Fruit fly (Drosophila melanogaster) whole organism, prepupa: ENCODE results near the gene CG9240.

ENCODE experiments used
- Blimp-1 ChIP-seq: fragments of 200-800 bp; sonication (Bioruptor generic); optimal IDR thresholded peaks from 3 replicates; lab custom pipeline; 2017; ENCODE audit warnings: missing biosample characterization, missing genetic modification characterization, mild to moderate bottlenecking, moderate library complexity, missing genetic modification reagents
- CG11294 ChIP-seq: fragments of 200-800 bp; sonication (Bioruptor generic); IDR thresholded peaks from 2 replicates; pipeline ENCODE4 v1.3.6; 2022; ENCODE audit warnings: missing biosample characterization, missing genetic modification characterization
- CG15336 ChIP-seq: fragments of 200-800 bp; sonication (Bioruptor generic); IDR thresholded peaks from 2 replicates; pipeline ENCODE4 v1.3.6; 2022; ENCODE audit warnings: missing biosample characterization, missing genetic modification characterization
- CG8119 ChIP-seq: fragments of 200-800 bp; sonication (Bioruptor generic); IDR thresholded peaks from 3 replicates; pipeline ENCODE4 v1.3.6; 2022; ENCODE audit warnings: missing biosample characterization, missing genetic modification characterization
- CG8632 ChIP-seq: fragments of 200-800 bp; sonication (Bioruptor generic); optimal IDR thresholded peaks from 3 replicates; lab custom pipeline; 2016; ENCODE audit warnings: missing biosample characterization, missing genetic modification characterization
- Hr39 ChIP-seq: fragments of 200-800 bp; sonication (Bioruptor generic); optimal IDR thresholded peaks from 2 replicates; lab custom pipeline; 2016; ENCODE audit warnings: missing biosample characterization, missing genetic modification characterization
- Hr4 ChIP-seq: fragments of 200-800 bp; sonication (Bioruptor generic); optimal IDR thresholded peaks from 3 replicates; lab custom pipeline; 2016; ENCODE audit warnings: missing biosample characterization, missing genetic modification characterization
- Lpt ChIP-seq: fragments of 200-800 bp; sonication (Bioruptor generic); optimal IDR thresholded peaks from 3 replicates; lab custom pipeline; 2016; ENCODE audit warnings: missing biosample characterization, missing genetic modification characterization
- Sox15 ChIP-seq: fragments of 200-800 bp; sonication (Bioruptor generic); optimal IDR thresholded peaks from 3 replicates; lab custom pipeline; 2016; ENCODE audit warnings: missing biosample characterization, missing genetic modification characterization
- fd59A ChIP-seq: fragments of 200-800 bp; sonication (Bioruptor generic); optimal IDR thresholded peaks from 2 replicates; lab custom pipeline; 2017; ENCODE audit warnings: missing biosample characterization, mild to moderate bottlenecking, missing genetic modification characterization, missing genetic modification reagents
- fkh ChIP-seq: fragments of 200-800 bp; sonication (Bioruptor generic); optimal IDR thresholded peaks from 3 replicates; lab custom pipeline; 2017; ENCODE audit warnings: missing biosample characterization, mild to moderate bottlenecking, missing genetic modification characterization, moderate library complexity

DNA sequence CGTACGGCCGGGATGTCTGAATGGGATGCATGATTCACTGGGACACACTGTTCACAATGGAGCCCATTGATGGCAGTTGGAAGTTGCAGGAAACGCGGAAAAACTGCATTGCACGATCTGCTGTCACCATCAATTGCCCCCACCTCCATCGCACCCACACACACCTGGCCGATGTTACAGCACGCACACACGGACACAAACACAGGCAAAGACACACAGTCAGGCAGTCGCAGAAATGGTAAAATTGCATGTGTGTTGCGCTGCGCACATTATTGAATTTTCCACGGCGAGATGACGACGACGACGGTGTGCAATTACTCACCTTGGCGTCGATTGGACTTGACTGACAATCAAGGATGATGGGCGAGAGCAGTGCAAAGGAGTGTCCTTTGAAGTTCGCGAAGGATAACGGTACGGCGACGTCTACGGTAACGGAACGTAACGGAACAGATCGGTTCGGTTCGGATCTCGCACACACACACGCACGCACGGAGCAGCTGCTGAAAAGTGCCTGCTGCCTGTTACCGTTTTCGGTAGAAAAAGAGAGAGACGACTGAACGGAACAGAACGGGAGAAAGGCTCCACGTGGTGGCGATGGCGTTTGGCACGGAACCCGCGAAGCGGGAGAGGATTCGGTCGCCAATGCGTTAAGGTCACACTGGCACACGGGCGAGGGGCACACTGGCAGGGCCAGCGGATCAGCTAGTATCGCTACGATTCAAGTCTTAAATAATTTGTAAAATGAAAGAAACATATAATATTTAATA, 9.1 kb upstream of the CG9240 start, which contains the start of the genes CG9281 and CG15601:
- TF ChIP-seq Lpt (GFP tag; lab: Kevin White, UChicago), result no peak
- TF ChIP-seq Blimp-1, result no peak
- no peak for TF ChIP-seq CG11294
- TF ChIP-seq CG8119, result no peak
- TF ChIP-seq Hr4 (GFP tag; lab: Kevin White, UChicago), result no peak
- no peak for TF ChIP-seq CG15336
- TF ChIP-seq Sox15 (GFP tag; lab: Kevin White, UChicago), result no peak
- TF ChIP-seq Hr39 (GFP tag; lab: Kevin White, UChicago), result no peak
- TF ChIP-seq fd59A (GFP tag; lab: Kevin White, UChicago), result no peak
- no peak for TF ChIP-seq fkh (GFP tag; lab: Kevin White, UChicago)
- no peak for TF ChIP-seq CG8632 (GFP tag; lab: Kevin White, UChicago)
